Fruit fly (Drosophila melanogaster): ENCODE results near the gene CASK.

CASK gene

dm6 chr3R:21824407-21825006 is 2.0 kb upstream of the CASK start (continued):
- no peak for TF ChIP-seq vvl (GFP tag; IDR thresholded peaks at IDR 0.05)

- peak; percentile 9 for TF ChIP-seq CG30403 (GFP tag; optimal IDR thresholded peaks at IDR 0.05)
- peak; percentile 1 for TF ChIP-seq trem (tag; optimal IDR thresholded peaks at IDR 0.05)
- TF ChIP-seq CG13424 (tag; optimal IDR thresholded peaks at IDR 0.05): peak; percentile 15
- peak; percentile 41; the same call in 1 of the 3 replicates for TF ChIP-seq CG2199 (GFP tag; IDR thresholded peaks at IDR 0.05)
- TF ChIP-seq CG10979 (tag; optimal IDR thresholded peaks at IDR 0.05): peak; percentile 70
- peak; percentile 41 for TF ChIP-seq CG1233 (GFP tag; optimal IDR thresholded peaks at IDR 0.05)
- TF ChIP-seq CG4404 (GFP tag; IDR thresholded peaks at IDR 0.05): peak; percentile 51
- TF ChIP-seq prd (optimal IDR thresholded peaks at IDR 0.05): no peak
- TF ChIP-seq prd (GFP tag; IDR thresholded peaks at IDR 0.05): peak; percentile 41; the same call in 1 of the 3 replicates
- TF ChIP-seq CG17361 (GFP tag; IDR thresholded peaks at IDR 0.05): peak; percentile 62; the same call in 2 of the 3 replicates
- peak; percentile 83 for TF ChIP-seq CG15696 (tag; optimal IDR thresholded peaks at IDR 0.05)
- TF ChIP-seq dmrt99B (tag; optimal IDR thresholded peaks at IDR 0.05): peak; percentile 40
- peak; percentile 18 for TF ChIP-seq exex (tag; optimal IDR thresholded peaks at IDR 0.05)
- TF ChIP-seq CG4424 (GFP tag; optimal IDR thresholded peaks at IDR 0.05): peak; percentile 68
- TF ChIP-seq Rfx (GFP tag; IDR thresholded peaks at IDR 0.05): 0 out of 2 replicates have a peak, but pooled peaks have one; percentile 8
- TF ChIP-seq cg (GFP tag; optimal IDR thresholded peaks at IDR 0.05): peak; percentile 1
- peak; percentile 30 for TF ChIP-seq zen (tag; optimal IDR thresholded peaks at IDR 0.05)
- peak in 1 of 2 experiments; percentile 8 for TF ChIP-seq bsh (GFP tag; optimal IDR thresholded peaks at IDR 0.05)
- TF ChIP-seq CG10209 (GFP tag; optimal IDR thresholded peaks at IDR 0.05): peak; percentile 31
- TF ChIP-seq CG2712 (tag; optimal IDR thresholded peaks at IDR 0.05): peak; percentile 66
- peak; percentile 42 for TF ChIP-seq CG8924 (tag; optimal IDR thresholded peaks at IDR 0.05)
- TF ChIP-seq Jarid2 (GFP tag; optimal IDR thresholded peaks at IDR 0.05): peak; percentile 5
- TF ChIP-seq CrebB (tag; optimal IDR thresholded peaks at IDR 0.05): no peak
- TF ChIP-seq CG18262 (tag; optimal IDR thresholded peaks at IDR 0.05): peak; percentile 70
- peak; percentile 15 for TF ChIP-seq Fer1 (GFP tag; optimal IDR thresholded peaks at IDR 0.05)
- TF ChIP-seq CG9727 (GFP tag; optimal IDR thresholded peaks at IDR 0.05): peak; percentile 74
- TF ChIP-seq az2 (GFP tag; optimal IDR thresholded peaks at IDR 0.05): peak; percentile 4
- TF ChIP-seq cwo (GFP tag; optimal IDR thresholded peaks at IDR 0.05): peak; percentile 8
- no peak for TF ChIP-seq mld (GFP tag; IDR thresholded peaks at IDR 0.05; ENCODE audit: partially characterized antibody)
- peak; percentile 17 for TF ChIP-seq Meics (GFP tag; optimal IDR thresholded peaks at IDR 0.05)
- no peak for TF ChIP-seq CG33557 (GFP tag; optimal IDR thresholded peaks at IDR 0.05)
- TF ChIP-seq HLH3B (GFP tag; IDR thresholded peaks at IDR 0.05): 0 out of 2 replicates have a peak, but pooled peaks have one; percentile 12
- TF ChIP-seq yki (optimal IDR thresholded peaks at IDR 0.05): no peak
- peak; percentile 59 for TF ChIP-seq row (GFP tag; IDR thresholded peaks at IDR 0.05)
- TF ChIP-seq CG7556 (GFP tag; optimal IDR thresholded peaks at IDR 0.05): peak; percentile 45
- peak; percentile 69 for TF ChIP-seq CG10959 (GFP tag; IDR thresholded peaks at IDR 0.05)
- peak; percentile 21; the same call in 1 of the 2 replicates for TF ChIP-seq Ada2b (GFP tag; IDR thresholded peaks at IDR 0.05)
- peak; percentile 11 for TF ChIP-seq CG18599 (GFP tag; optimal IDR thresholded peaks at IDR 0.05)
- TF ChIP-seq CG4820 (GFP tag; optimal IDR thresholded peaks at IDR 0.05): peak; percentile 2
- no peak for TF ChIP-seq mirr (GFP tag; optimal IDR thresholded peaks at IDR 0.05)
- TF ChIP-seq CG11695 (GFP tag; IDR thresholded peaks at IDR 0.05): peak; percentile 50; the same call in 1 of the 3 replicates
- peak; percentile 25 for TF ChIP-seq lab (GFP tag; optimal IDR thresholded peaks at IDR 0.05)
- TF ChIP-seq tna (GFP tag; IDR thresholded peaks at IDR 0.05; ENCODE audit: partially characterized antibody): peak; percentile 17; the same call in 1 of the 2 replicates
- peak; percentile 30 for TF ChIP-seq CG8388 (GFP tag; optimal IDR thresholded peaks at IDR 0.05)
- no peak for TF ChIP-seq Dbx (GFP tag; IDR thresholded peaks at IDR 0.05)
Observed at dm6 chr3R:21823699-21824406, 1.4 kb upstream of the CASK start.
